Worm (Caenorhabditis elegans): ENCODE data around the gene ctsa-4.1.

ce11 chrII:6398406-6398805 is 31.6 kb downstream of the ctsa-4.1 start, which contains the start of gene zig-10:
- TF ChIP-seq ztf-23 (GFP tag; IDR thresholded peaks at IDR 0.05) (no peak), T22C8.4 (GFP tag; IDR thresholded peaks at IDR 0.05) (no peak), flt-1 (GFP tag; IDR thresholded peaks at IDR 0.05) (no peak), ztf-29 (GFP tag; IDR thresholded peaks at IDR 0.05) (no peak), med-1 (GFP tag; optimal IDR thresholded peaks at IDR 0.05; ENCODE audit: insufficient read depth) (no peak), tab-1 (GFP tag; IDR thresholded peaks at IDR 0.05) (no peak)
